Fruit fly (Drosophila melanogaster): Measurements from ENCODE around the gene CG4928.

Gene CG4928

dm6 chrX:16884280-16884679, 28.7 kb upstream of the CG4928 start, which contains the start of the genes Nprl2 and Polr3I (continued):
- no peak for TF ChIP-seq CG4854 (GFP tag; optimal IDR thresholded peaks at IDR 0.05)
- TF ChIP-seq CG1024 (GFP tag; IDR thresholded peaks at IDR 0.05) = no peak
- no peak for TF ChIP-seq fru (optimal IDR thresholded peaks at IDR 0.05)
- no peak for TF ChIP-seq D (optimal IDR thresholded peaks at IDR 0.05)
- TF ChIP-seq D (GFP tag; optimal IDR thresholded peaks at IDR 0.05) = no peak
- no peak for TF ChIP-seq CG10431 (GFP tag; optimal IDR thresholded peaks at IDR 0.05)
- peak; percentile 28; the same call in 1 of the 2 replicates for TF ChIP-seq hbn (GFP tag; IDR thresholded peaks at IDR 0.05; ENCODE audit: partially characterized antibody)
- no peak for TF ChIP-seq CG16813 (GFP tag; IDR thresholded peaks at IDR 0.05; ENCODE audit: partially characterized antibody)
- no peak for TF ChIP-seq bigmax (GFP tag; optimal IDR thresholded peaks at IDR 0.05)
- TF ChIP-seq B-H2 (GFP tag; optimal IDR thresholded peaks at IDR 0.05) = no peak
- no peak for TF ChIP-seq CG32767 (GFP tag; IDR thresholded peaks at IDR 0.05)
- no peak for TF ChIP-seq CG6272 (GFP tag; IDR thresholded peaks at IDR 0.05)
- TF ChIP-seq CG3995 (GFP tag; optimal IDR thresholded peaks at IDR 0.05) = no peak
- TF ChIP-seq peb (GFP tag; IDR thresholded peaks at IDR 0.05) = no peak
- TF ChIP-seq abd-A (tag; optimal IDR thresholded peaks at IDR 0.05) = no peak
- no peak for TF ChIP-seq CG3065 (GFP tag; optimal IDR thresholded peaks at IDR 0.05)
- no peak for TF ChIP-seq CG43689 (GFP tag; IDR thresholded peaks at IDR 0.05)
- no peak for TF ChIP-seq danr (GFP tag; IDR thresholded peaks at IDR 0.05)
- no peak for TF ChIP-seq CG34224 (GFP tag; IDR thresholded peaks at IDR 0.05; ENCODE audit: partially characterized antibody)
- peak; percentile 57 for TF ChIP-seq stwl (tag; optimal IDR thresholded peaks at IDR 0.05)
- TF ChIP-seq GATAe (GFP tag; conservative IDR thresholded peaks at IDR 0.05) = no peak
- TF ChIP-seq nerfin-1 (tag; optimal IDR thresholded peaks at IDR 0.05) = peak; percentile 74
- TF ChIP-seq sug (tag; optimal IDR thresholded peaks at IDR 0.05) = no peak
- TF ChIP-seq CG9727 (GFP tag; optimal IDR thresholded peaks at IDR 0.05) = no peak
- no peak for TF ChIP-seq CG18599 (GFP tag; optimal IDR thresholded peaks at IDR 0.05)
- no peak for TF ChIP-seq CG7372 (GFP tag; IDR thresholded peaks at IDR 0.05)
- TF ChIP-seq Xbp1 (GFP tag; optimal IDR thresholded peaks at IDR 0.05) = no peak
- no peak for TF ChIP-seq CG9609 (GFP tag; optimal IDR thresholded peaks at IDR 0.05)
- 0 out of 3 replicates have a peak, but pooled peaks have one; percentile 18 for TF ChIP-seq Doc3 (GFP tag; IDR thresholded peaks at IDR 0.05; ENCODE audit: partially characterized antibody)
- TF ChIP-seq CG6765 (GFP tag; optimal IDR thresholded peaks at IDR 0.05) = no peak
- TF ChIP-seq gfzf (GFP tag; optimal IDR thresholded peaks at IDR 0.05) = peak; percentile 72
- TF ChIP-seq Dip3 (GFP tag; optimal IDR thresholded peaks at IDR 0.05) = no peak
- no peak for TF ChIP-seq jigr1 (GFP tag; IDR thresholded peaks at IDR 0.05)
- TF ChIP-seq schlank (tag; optimal IDR thresholded peaks at IDR 0.05) = no peak
- TF ChIP-seq bowl (GFP tag; IDR thresholded peaks at IDR 0.05) = no peak
- TF ChIP-seq CG9437 (GFP tag; optimal IDR thresholded peaks at IDR 0.05) = no peak
- no peak for TF ChIP-seq dmrt11E (tag; optimal IDR thresholded peaks at IDR 0.05)
- TF ChIP-seq CG31388 (GFP tag; optimal IDR thresholded peaks at IDR 0.05) = no peak
- TF ChIP-seq CG3726 (GFP tag; IDR thresholded peaks at IDR 0.05) = no peak
- TF ChIP-seq YL-1 (GFP tag; optimal IDR thresholded peaks at IDR 0.05) = peak; percentile 29
- TF ChIP-seq wor (GFP tag; IDR thresholded peaks at IDR 0.05) = no peak
- no peak for TF ChIP-seq eve (GFP tag; optimal IDR thresholded peaks at IDR 0.05)
- TF ChIP-seq rib (GFP tag; IDR thresholded peaks at IDR 0.05) = no peak
- no peak for TF ChIP-seq CG33557 (GFP tag; optimal IDR thresholded peaks at IDR 0.05)
- no peak for TF ChIP-seq mirr (GFP tag; optimal IDR thresholded peaks at IDR 0.05)
- TF ChIP-seq CG10979 (tag; optimal IDR thresholded peaks at IDR 0.05) = no peak
- TF ChIP-seq ci (GFP tag; IDR thresholded peaks at IDR 0.05) = no peak
- TF ChIP-seq eyg (GFP tag; optimal IDR thresholded peaks at IDR 0.05) = no peak
- TF ChIP-seq caup (GFP tag; optimal IDR thresholded peaks at IDR 0.05; ENCODE audit: severe bottlenecking) = no peak
- TF ChIP-seq klu (GFP tag; IDR thresholded peaks at IDR 0.05) = no peak
- TF ChIP-seq Lhr (GFP tag; optimal IDR thresholded peaks at IDR 0.05) = no peak
- TF ChIP-seq trem (tag; optimal IDR thresholded peaks at IDR 0.05) = peak; percentile 41
